Fruit fly (Drosophila melanogaster): ENCODE measurements around the gene Hsp68.

- TF ChIP-seq CG11294 (GFP tag; IDR thresholded peaks at IDR 0.05) (no peak), achi (GFP tag; optimal IDR thresholded peaks at IDR 0.05) (no peak), fkh (GFP tag; optimal IDR thresholded peaks at IDR 0.05) (no peak), CG16779 (tag; optimal IDR thresholded peaks at IDR 0.05) (no peak), Hr39 (GFP tag; optimal IDR thresholded peaks at IDR 0.05) (no peak), OdsH (GFP tag; optimal IDR thresholded peaks at IDR 0.05) (no peak), spab (GFP tag; optimal IDR thresholded peaks at IDR 0.05) (no peak), Blimp-1 (GFP tag; optimal IDR thresholded peaks at IDR 0.05) (no peak)
These were observed 43.6 kb upstream of the Hsp68 start for dm6 chr3R:24100717-24101116.

Data from whole organism, prepupa.